Worm (Caenorhabditis elegans) whole organism, L2 larva: ENCODE measurements around the gene pad-2.

Source experiments
- lin-13 ChIP-seq: fragments of 150-350 bp; optimal IDR thresholded peaks from 2 replicates; lab custom pipeline; 2014; ENCODE audit warnings: missing biosample characterization, missing genetic modification reagents, missing genetic modification characterization
- lin-39 ChIP-seq: fragments of 150-350 bp; optimal IDR thresholded peaks from 2 replicates; lab custom pipeline; 2014; ENCODE audit warnings: missing biosample characterization, missing genetic modification reagents, missing genetic modification characterization
- nhr-10 ChIP-seq: sonication (generic microtip); optimal IDR thresholded peaks from 2 replicates; lab custom pipeline; 2017; ENCODE audit warnings: missing biosample characterization, missing genetic modification characterization
- nhr-11 ChIP-seq: fragments of 150-350 bp; optimal IDR thresholded peaks from 2 replicates; lab custom pipeline; 2014; ENCODE audit warnings: missing biosample characterization, missing genetic modification characterization
- nhr-237 ChIP-seq: fragments of 150-350 bp; optimal IDR thresholded peaks from 2 replicates; lab custom pipeline; 2014; ENCODE audit warnings: missing biosample characterization, missing genetic modification characterization
- unc-55 ChIP-seq: fragments of 150-350 bp; sonication (generic microtip); optimal IDR thresholded peaks from 3 replicates; lab custom pipeline; 2014; ENCODE audit warnings: missing biosample characterization, missing genetic modification reagents, missing genetic modification characterization
- ztf-11 ChIP-seq: sonication (generic microtip); optimal IDR thresholded peaks from 2 replicates; lab custom pipeline; 2017; ENCODE audit warnings: missing biosample characterization, missing genetic modification characterization

DNA sequence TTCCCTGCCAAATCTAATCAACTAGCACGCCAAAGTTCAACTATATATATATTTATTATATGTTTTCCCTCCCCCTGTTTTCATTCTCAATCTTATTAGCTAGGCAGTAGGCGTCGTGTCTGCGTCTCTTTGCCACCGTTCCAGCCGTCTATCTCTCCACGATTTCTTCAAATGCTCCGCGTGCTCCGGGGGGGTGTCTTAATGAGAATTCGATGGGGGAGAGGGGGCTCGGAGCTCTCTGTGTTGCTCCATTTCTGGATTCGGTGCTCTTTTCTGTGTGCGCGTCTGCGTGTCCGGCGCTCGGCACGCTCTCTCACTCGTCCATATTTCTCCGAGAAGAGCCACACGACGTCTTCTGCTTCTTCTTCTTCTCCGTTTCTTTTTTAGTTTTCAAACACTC is 5.3 kb downstream of the pad-2 start:
- peak; percentile 73 for TF ChIP-seq lin-13 (GFP tag; lab: Kevin White, UChicago)
- no peak for TF ChIP-seq ztf-11 (tag; lab: Kevin White, UChicago)
- no peak for TF ChIP-seq nhr-237 (tag; lab: Kevin White, UChicago)
- TF ChIP-seq nhr-11 (tag; lab: Kevin White, UChicago), result no peak
- TF ChIP-seq unc-55 (GFP tag; lab: Kevin White, UChicago), result peak; percentile 75
- no peak for TF ChIP-seq nhr-10 (tag; lab: Kevin White, UChicago)
- TF ChIP-seq lin-39, result no peak
